Fruit fly (Drosophila melanogaster) whole organism, embryonic: ENCODE data around the gene CAH1.

Experiments used
- Aef1 ChIP-seq: fragments of 200-800 bp; sonication (Bioruptor generic); IDR thresholded peaks from 3 replicates; pipeline ENCODE4 v1.3.6; 2022; ENCODE audit warnings: missing biosample characterization, missing genetic modification characterization
- CG10267 ChIP-seq: fragments of 200-800 bp; sonication (Bioruptor generic); optimal IDR thresholded peaks from 2 replicates; lab custom pipeline; 2018; ENCODE audit warnings: missing biosample characterization, mild to moderate bottlenecking, missing genetic modification characterization, moderate library complexity
- CG10321 ChIP-seq: fragments of 200-800 bp; sonication (Bioruptor generic); IDR thresholded peaks from 2 replicates; pipeline ENCODE4 v1.3.6; 2022; ENCODE audit warnings: missing biosample characterization, missing genetic modification characterization
- CG11093 ChIP-seq: fragments of 200-800 bp; sonication (Bioruptor generic); IDR thresholded peaks from 3 replicates; pipeline ENCODE4 v1.3.6; 2022; ENCODE audit warnings: missing biosample characterization, missing genetic modification characterization
- CG11504 ChIP-seq: fragments of 200-800 bp; sonication (Bioruptor generic); optimal IDR thresholded peaks from 3 replicates; lab custom pipeline; 2019; ENCODE audit warnings: missing biosample characterization, mild to moderate bottlenecking, missing genetic modification characterization, moderate library complexity
- CG13624 ChIP-seq: fragments of 200-800 bp; sonication (Bioruptor generic); optimal IDR thresholded peaks from 2 replicates; lab custom pipeline; 2016; ENCODE audit warnings: missing biosample characterization, missing genetic modification characterization
- CG14860 ChIP-seq: fragments of 200-800 bp; sonication (Bioruptor generic); IDR thresholded peaks from 3 replicates; pipeline ENCODE4 v1.3.6; 2022; ENCODE audit warnings: missing biosample characterization, missing genetic modification characterization; ENCODE audit not compliant: partially characterized antibody
- CG15479 ChIP-seq: fragments of 200-800 bp; sonication (Bioruptor generic); optimal IDR thresholded peaks from 3 replicates; lab custom pipeline; 2019; ENCODE audit warnings: missing biosample characterization, mild to moderate bottlenecking, missing genetic modification characterization, moderate library complexity
- CG17359 ChIP-seq: fragments of 200-800 bp; sonication (Bioruptor generic); optimal IDR thresholded peaks from 3 replicates; lab custom pipeline; 2018; ENCODE audit warnings: missing biosample characterization, mild to moderate bottlenecking, missing genetic modification characterization, moderate library complexity
- CG2129 ChIP-seq: fragments of 200-800 bp; sonication (Bioruptor generic); IDR thresholded peaks from 2 replicates; pipeline ENCODE4 v1.3.6; 2022; ENCODE audit warnings: missing biosample characterization, missing genetic modification characterization; ENCODE audit not compliant: partially characterized antibody
- CG3065 ChIP-seq: fragments of 200-800 bp; sonication (Bioruptor generic); optimal IDR thresholded peaks from 2 replicates; lab custom pipeline; 2016; ENCODE audit warnings: missing biosample characterization, missing genetic modification characterization
- CG32532 ChIP-seq: fragments of 200-800 bp; sonication (Bioruptor generic); IDR thresholded peaks from 2 replicates; pipeline ENCODE4 v1.3.6; 2022; ENCODE audit warnings: missing biosample characterization, missing genetic modification characterization
- CG42726 ChIP-seq: fragments of 200-800 bp; sonication (Bioruptor generic); IDR thresholded peaks from 2 replicates; pipeline ENCODE4 v1.3.6; 2022; ENCODE audit warnings: missing biosample characterization, missing genetic modification characterization; ENCODE audit not compliant: partially characterized antibody
- CG4617 ChIP-seq: fragments of 200-800 bp; sonication (Bioruptor generic); optimal IDR thresholded peaks from 3 replicates; lab custom pipeline; 2016; ENCODE audit warnings: missing biosample characterization, missing genetic modification characterization, borderline replicate concordance
- CG4854 ChIP-seq: fragments of 200-800 bp; sonication (Bioruptor generic); optimal IDR thresholded peaks from 2 replicates; lab custom pipeline; 2016; ENCODE audit warnings: missing biosample characterization, missing genetic modification characterization, inconsistent platforms
- CG5245 ChIP-seq: fragments of 200-800 bp; sonication (Bioruptor generic); optimal IDR thresholded peaks from 3 replicates; lab custom pipeline; 2016; ENCODE audit warnings: missing biosample characterization, missing genetic modification characterization
- CG6791 ChIP-seq: fragments of 200-800 bp; sonication (Bioruptor generic); IDR thresholded peaks from 3 replicates; pipeline ENCODE4 v1.3.6; 2022; ENCODE audit warnings: missing biosample characterization, missing genetic modification characterization; ENCODE audit not compliant: partially characterized antibody
- CG7839 ChIP-seq: fragments of 200-800 bp; sonication (Bioruptor generic); optimal IDR thresholded peaks from 3 replicates; lab custom pipeline; 2018; ENCODE audit warnings: missing biosample characterization, mild to moderate bottlenecking, missing genetic modification characterization, moderate library complexity
- CG8290 ChIP-seq, 3 experiments: fragments of 200-800 bp; sonication (Bioruptor generic); optimal IDR thresholded peaks; 2 replicates each; lab custom pipeline; 2016 to 2019; ENCODE audit warnings: missing biosample characterization in 3 of 3, missing genetic modification characterization in 3 of 3, mild to moderate bottlenecking in 2 of 3, moderate library complexity in 1 of 3
- CG8478 ChIP-seq: fragments of >200 bp; optimal IDR thresholded peaks from 2 replicates; lab custom pipeline; 2018
- CG9727 ChIP-seq: fragments of 200-800 bp; sonication (Bioruptor generic); optimal IDR thresholded peaks from 3 replicates; lab custom pipeline; 2017; ENCODE audit warnings: missing biosample characterization, mild to moderate bottlenecking, missing genetic modification characterization
- D ChIP-seq, 2 experiments: fragments of 200-800 bp in 1 of 2; fragments of >200 bp in 1 of 2; sonication (Bioruptor generic) in 1 of 2; optimal IDR thresholded peaks; 2 replicates in 1 of 2; 3 replicates in 1 of 2; lab custom pipeline; 2017; ENCODE audit warnings: mild to moderate bottlenecking in 1 of 2, missing biosample characterization in 1 of 2, missing genetic modification characterization in 1 of 2, missing genetic modification reagents in 1 of 2
- E2f1 ChIP-seq: fragments of 200-800 bp; sonication (Bioruptor generic); IDR thresholded peaks from 2 replicates; pipeline ENCODE4 v1.3.6; 2022; ENCODE audit warnings: missing biosample characterization, missing genetic modification characterization
- HLH54F ChIP-seq: fragments of 200-800 bp; sonication (Bioruptor generic); optimal IDR thresholded peaks from 3 replicates; lab custom pipeline; 2016; ENCODE audit warnings: missing biosample characterization, missing genetic modification characterization
- Hey ChIP-seq: fragments of 200-800 bp; sonication (Bioruptor generic); optimal IDR thresholded peaks from 3 replicates; lab custom pipeline; 2018; ENCODE audit warnings: missing biosample characterization, mild to moderate bottlenecking, missing genetic modification characterization
- Hr3 ChIP-seq: fragments of 200-800 bp; sonication (Bioruptor generic); optimal IDR thresholded peaks from 3 replicates; lab custom pipeline; 2016; ENCODE audit warnings: missing biosample characterization, missing genetic modification characterization
- Sry-δ ChIP-seq: fragments of 200-800 bp; sonication (Bioruptor generic); optimal IDR thresholded peaks from 2 replicates; lab custom pipeline; 2016; ENCODE audit warnings: missing biosample characterization, missing genetic modification characterization
- Trl ChIP-seq, 3 experiments: fragments of >200 bp in 2 of 3; fragments of 200-800 bp in 1 of 3; sonication (Bioruptor generic) in 1 of 3; optimal IDR thresholded peaks; 2 replicates in 1 of 3; 3 replicates in 2 of 3; lab custom pipeline; 2016 to 2017; ENCODE audit warnings: missing biosample characterization in 1 of 3, missing genetic modification characterization in 1 of 3
- ase ChIP-seq: fragments of 200-800 bp; sonication (Bioruptor generic); IDR thresholded peaks from 3 replicates; pipeline ENCODE4 v1.3.6; 2022; ENCODE audit warnings: missing biosample characterization, missing genetic modification characterization
- cad ChIP-seq: fragments of >200 bp; optimal IDR thresholded peaks from 2 replicates; lab custom pipeline; 2017; ENCODE audit warnings: missing biosample characterization, missing genetic modification characterization
- ems ChIP-seq: fragments of 200-800 bp; sonication (Bioruptor generic); optimal IDR thresholded peaks from 3 replicates; lab custom pipeline; 2016; ENCODE audit warnings: missing biosample characterization, missing genetic modification characterization
- en ChIP-seq: fragments of 200-800 bp; sonication (Bioruptor generic); optimal IDR thresholded peaks from 2 replicates; lab custom pipeline; 2016; ENCODE audit warnings: missing biosample characterization, missing genetic modification characterization
- ewg ChIP-seq: fragments of 200-800 bp; sonication (Bioruptor generic); optimal IDR thresholded peaks from 3 replicates; lab custom pipeline; 2017; ENCODE audit warnings: mild to moderate bottlenecking, missing biosample characterization, missing genetic modification reagents, missing genetic modification characterization
- hbn ChIP-seq: fragments of 200-800 bp; sonication (Bioruptor generic); IDR thresholded peaks from 2 replicates; pipeline ENCODE4 v1.3.6; 2022; ENCODE audit warnings: missing biosample characterization, missing genetic modification characterization; ENCODE audit not compliant: partially characterized antibody
- ind ChIP-seq: fragments of 200-800 bp; sonication (Bioruptor generic); optimal IDR thresholded peaks from 3 replicates; lab custom pipeline; 2016; ENCODE audit warnings: missing biosample characterization, missing genetic modification characterization
- kay ChIP-seq: fragments of 200-800 bp; sonication (Bioruptor generic); optimal IDR thresholded peaks from 2 replicates; lab custom pipeline; 2016; ENCODE audit warnings: missing biosample characterization, missing genetic modification characterization
- knrl ChIP-seq: fragments of 200-800 bp; sonication (Bioruptor generic); IDR thresholded peaks from 3 replicates; pipeline ENCODE4 v1.3.6; 2022; ENCODE audit warnings: missing biosample characterization, missing genetic modification characterization; ENCODE audit not compliant: partially characterized antibody
- lilli ChIP-seq: fragments of 200-800 bp; sonication (Bioruptor generic); optimal IDR thresholded peaks from 3 replicates; lab custom pipeline; 2016; ENCODE audit warnings: missing biosample characterization, missing genetic modification characterization
- luna ChIP-seq: fragments of 200-800 bp; sonication (Bioruptor generic); optimal IDR thresholded peaks from 2 replicates; lab custom pipeline; 2016; ENCODE audit warnings: missing biosample characterization, missing genetic modification characterization
- mld ChIP-seq: fragments of 200-800 bp; sonication (Bioruptor generic); IDR thresholded peaks from 3 replicates; pipeline ENCODE4 v1.3.6; 2022; ENCODE audit warnings: missing biosample characterization, missing genetic modification characterization; ENCODE audit not compliant: partially characterized antibody
- nmo ChIP-seq: fragments of 200-800 bp; sonication (Bioruptor generic); optimal IDR thresholded peaks from 2 replicates; lab custom pipeline; 2018; ENCODE audit warnings: missing biosample characterization, mild to moderate bottlenecking, missing genetic modification characterization, moderate library complexity
- nom ChIP-seq: fragments of 200-800 bp; sonication (Bioruptor generic); optimal IDR thresholded peaks from 2 replicates; lab custom pipeline; 2017; ENCODE audit warnings: missing biosample characterization, missing genetic modification characterization, mild to moderate bottlenecking, moderate library complexity, missing genetic modification reagents
- prd ChIP-seq, 3 experiments: fragments of >200 bp in 2 of 3; fragments of 200-800 bp in 1 of 3; sonication (Bioruptor generic) in 1 of 3; optimal IDR thresholded peaks in 2 of 3; IDR thresholded peaks in 1 of 3; 2 replicates in 2 of 3; 3 replicates in 1 of 3; pipeline versions ENCODE4 v1.3.6 to Lab custom; 2017 to 2022; ENCODE audit warnings: missing biosample characterization in 1 of 3, missing genetic modification characterization in 1 of 3
- sd ChIP-seq: fragments of 200-800 bp; sonication (Bioruptor generic); optimal IDR thresholded peaks from 3 replicates; lab custom pipeline; 2018; ENCODE audit warnings: missing biosample characterization, mild to moderate bottlenecking, missing genetic modification characterization, moderate library complexity
- sens ChIP-seq: fragments of 200-800 bp; sonication (Bioruptor generic); peaks from one replicate; lab custom pipeline; 2016; ENCODE audit warnings: missing biosample characterization, missing genetic modification characterization
- sisA ChIP-seq: fragments of 200-800 bp; sonication (Bioruptor generic); IDR thresholded peaks from 2 replicates; pipeline ENCODE4 v1.3.6; 2022; ENCODE audit warnings: missing biosample characterization, missing genetic modification characterization
- sqz ChIP-seq: fragments of 200-800 bp; sonication (Bioruptor generic); optimal IDR thresholded peaks from 3 replicates; lab custom pipeline; 2018; ENCODE audit warnings: missing biosample characterization, mild to moderate bottlenecking, missing genetic modification characterization
- stc ChIP-seq: fragments of 200-800 bp; sonication (Bioruptor generic); IDR thresholded peaks from 2 replicates; pipeline ENCODE4 v1.3.6; 2022; ENCODE audit warnings: missing biosample characterization, missing genetic modification characterization
- unc-4 ChIP-seq: fragments of 200-800 bp; sonication (Bioruptor generic); IDR thresholded peaks from 2 replicates; pipeline ENCODE4 v1.3.6; 2022; ENCODE audit warnings: missing biosample characterization, missing genetic modification characterization; ENCODE audit not compliant: partially characterized antibody

CAH1 gene

dm6 chr2L:13829540-13829939 lies 26.1 kb downstream of the CAH1 start, which contains the start of the genes Arpc1 and Orc5 (continued):
- TF ChIP-seq Aef1 (GFP tag; lab: Robert Waterston, UW): no peak
- TF ChIP-seq luna: no peak
- no peak for TF ChIP-seq sqz
- no peak for TF ChIP-seq CG8478 (lab: Kevin White, UChicago)
- no peak for TF ChIP-seq CG4854
- no peak for TF ChIP-seq sd (tag; lab: Kevin White, UChicago)
- TF ChIP-seq CG17359 (tag; lab: Kevin White, UChicago): no peak
- TF ChIP-seq CG2129 (GFP tag; lab: Robert Waterston, UW): peak; percentile 82
- peak; percentile 83 for TF ChIP-seq CG14860
- TF ChIP-seq nmo (GFP tag; lab: Kevin White, UChicago): peak; percentile 52
- TF ChIP-seq knrl (GFP tag; lab: Robert Waterston, UW): peak; percentile 88
- TF ChIP-seq D (optimal IDR thresholded peaks at IDR 0.05; lab: Kevin White, UChicago): peak; percentile 10
- TF ChIP-seq D (GFP tag; optimal IDR thresholded peaks at IDR 0.05; lab: Kevin White, UChicago): no peak
- TF ChIP-seq E2f1 (GFP tag; lab: Robert Waterston, UW): peak; percentile 76
- TF ChIP-seq CG15479 (GFP tag; lab: Kevin White, UChicago): no peak
- TF ChIP-seq hbn (GFP tag; lab: Robert Waterston, UW): peak; percentile 92
- TF ChIP-seq CG10267 (tag; lab: Kevin White, UChicago): peak; percentile 62
- no peak for TF ChIP-seq Hr3 (GFP tag; lab: Kevin White, UChicago)
- TF ChIP-seq CG3065 (GFP tag; lab: Kevin White, UChicago): no peak
- no peak for TF ChIP-seq CG32532 (GFP tag; lab: Robert Waterston, UW)
- no peak for TF ChIP-seq sisA (GFP tag; lab: Robert Waterston, UW)
- no peak for TF ChIP-seq nom (GFP tag; lab: Kevin White, UChicago)
- no peak for TF ChIP-seq prd (optimal IDR thresholded peaks at IDR 0.05; lab: Kevin White, UChicago)
- no peak for TF ChIP-seq prd (GFP tag; IDR thresholded peaks at IDR 0.05; lab: Robert Waterston, UW)
- no peak for TF ChIP-seq Hey (tag; lab: Kevin White, UChicago)
- no peak for TF ChIP-seq CG9727
- no peak for TF ChIP-seq CG13624 (GFP tag; lab: Kevin White, UChicago)
- TF ChIP-seq unc-4 (GFP tag; lab: Robert Waterston, UW): peak; percentile 96
- TF ChIP-seq Trl (optimal IDR thresholded peaks at IDR 0.05; lab: Kevin White, UChicago): no peak
- no peak for TF ChIP-seq Trl (GFP tag; optimal IDR thresholded peaks at IDR 0.05; lab: Kevin White, UChicago)
- peak; percentile 79 for TF ChIP-seq CG4617 (GFP tag; lab: Kevin White, UChicago)
- no peak for TF ChIP-seq CG11504 (tag; lab: Kevin White, UChicago)
- no peak for TF ChIP-seq HLH54F (GFP tag; lab: Kevin White, UChicago)
- no peak for TF ChIP-seq CG11093 (GFP tag; lab: Robert Waterston, UW)
- TF ChIP-seq ase (GFP tag; lab: Robert Waterston, UW): no peak
- TF ChIP-seq CG42726 (GFP tag; lab: Robert Waterston, UW): peak; percentile 78
- TF ChIP-seq cad (GFP tag; lab: Kevin White, UChicago): no peak
- TF ChIP-seq ems (GFP tag; lab: Kevin White, UChicago): no peak
- no peak for TF ChIP-seq ind (GFP tag; lab: Kevin White, UChicago)
- TF ChIP-seq CG5245 (GFP tag; lab: Kevin White, UChicago): no peak
- TF ChIP-seq stc (GFP tag; lab: Robert Waterston, UW): no peak
- no peak for TF ChIP-seq CG8290 (GFP tag; optimal IDR thresholded peaks at IDR 0.05; lab: Kevin White, UChicago)
- no peak for TF ChIP-seq CG8290 (tag; optimal IDR thresholded peaks at IDR 0.05; lab: Kevin White, UChicago)
- TF ChIP-seq lilli: no peak
- peak; percentile 93 for TF ChIP-seq CG6791 (GFP tag; lab: Robert Waterston, UW)
- TF ChIP-seq CG7839 (tag; lab: Kevin White, UChicago): no peak
- no peak for TF ChIP-seq CG10321
- TF ChIP-seq ewg: no peak
- TF ChIP-seq mld: peak; percentile 81; the same call in 1 of the 3 replicates
- TF ChIP-seq Sry-δ (GFP tag; lab: Kevin White, UChicago): peak; percentile 96
- peak; percentile 78 for TF ChIP-seq kay (GFP tag; lab: Kevin White, UChicago)
- no peak for TF ChIP-seq sens (GFP tag; lab: Kevin White, UChicago)
- TF ChIP-seq en (GFP tag; lab: Kevin White, UChicago): no peak
